Worm (Caenorhabditis elegans): Measurements from ENCODE around the gene F22B7.1.

DNA sequence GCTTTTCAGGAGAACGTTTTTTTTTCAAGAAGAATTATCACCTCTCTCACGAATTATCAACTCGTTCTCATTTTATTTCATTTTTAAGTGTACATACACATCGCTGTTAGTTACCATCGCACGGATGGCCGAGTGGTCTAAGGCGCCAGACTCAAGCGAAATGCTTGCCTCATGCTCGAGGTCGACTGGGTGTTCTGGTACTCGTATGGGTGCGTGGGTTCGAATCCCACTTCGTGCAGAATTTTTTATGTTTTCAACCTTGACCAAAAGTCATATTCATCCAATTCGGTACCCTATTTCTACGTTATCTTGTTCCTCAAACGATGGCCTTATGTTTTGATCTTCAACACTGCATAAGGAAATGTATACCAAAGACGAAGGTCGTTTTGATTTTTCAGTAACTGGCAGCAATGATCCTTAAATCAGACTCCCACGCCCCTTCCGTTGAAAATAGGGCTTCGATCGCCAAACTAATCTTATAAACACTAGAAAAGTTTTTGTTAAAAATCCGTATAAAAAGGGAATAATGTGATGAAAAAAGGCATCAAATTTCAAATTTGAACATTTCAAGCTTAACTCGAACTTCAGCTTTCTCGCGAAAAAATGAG, 25.8 kb upstream of the F22B7.1 start, which contains the start of gene fip-1:
- TF ChIP-seq pha-4 (tag; optimal IDR thresholded peaks at IDR 0.05) (no peak), tbx-2 (tag; optimal IDR thresholded peaks at IDR 0.05) (no peak), ceh-9 (tag; optimal IDR thresholded peaks at IDR 0.05) (no peak), ceh-82 (tag; optimal IDR thresholded peaks at IDR 0.05) (no peak), aly-2 (tag; optimal IDR thresholded peaks at IDR 0.05) (no peak), nhr-237 (tag; optimal IDR thresholded peaks at IDR 0.05) (no peak), egl-5 (tag; optimal IDR thresholded peaks at IDR 0.05) (no peak), nhr-12 (tag; optimal IDR thresholded peaks at IDR 0.05) (no peak), zag-1 (tag; optimal IDR thresholded peaks at IDR 0.05) (no peak), ztf-4 (tag; optimal IDR thresholded peaks at IDR 0.05) (no peak), daf-12 (tag; optimal IDR thresholded peaks at IDR 0.05) (no peak), elt-3 (tag; optimal IDR thresholded peaks at IDR 0.05) (no peak), ceh-16 (tag; optimal IDR thresholded peaks at IDR 0.05) (no peak)
